Fruit fly (Drosophila melanogaster): Measurements from ENCODE around the gene Esyt2.

DNA sequence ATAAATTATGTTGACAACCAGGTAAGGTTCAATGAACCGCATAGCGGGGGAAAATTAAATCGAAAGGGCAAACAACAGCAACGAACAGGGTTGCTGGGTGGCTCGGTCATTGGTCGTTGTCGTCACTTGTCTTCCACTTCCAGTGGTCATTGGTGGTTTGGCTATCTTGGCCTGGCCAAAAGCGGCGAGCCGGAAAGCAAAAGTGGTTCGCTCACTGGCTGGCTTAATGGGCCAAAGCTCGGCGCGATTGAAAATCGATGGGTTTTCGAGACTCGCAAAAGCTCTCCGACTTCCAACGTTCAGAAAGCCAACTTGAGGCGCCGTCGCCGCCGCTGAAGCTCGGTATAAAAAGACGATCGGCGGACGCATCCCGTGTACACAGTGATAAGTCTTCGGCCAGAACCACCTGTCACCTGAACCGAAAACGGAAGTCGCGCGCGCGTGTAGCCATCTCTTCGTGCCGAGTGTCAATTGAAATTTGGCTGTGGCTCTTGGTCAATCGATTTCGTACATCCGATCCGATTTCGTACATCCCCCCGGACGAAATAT lies 20.0 kb upstream of the Esyt2 start, which contains the start of gene Jhbp12:
- TF ChIP-seq usp (GFP tag; optimal IDR thresholded peaks at IDR 0.05) (no peak), pan (optimal IDR thresholded peaks at IDR 0.05) (no peak), psq (optimal IDR thresholded peaks at IDR 0.05) (no peak), CG8478 (optimal IDR thresholded peaks at IDR 0.05) (no peak), EcR (GFP tag; optimal IDR thresholded peaks at IDR 0.05) (no peak), Dll (optimal IDR thresholded peaks at IDR 0.05) (no peak)
